Worm (Caenorhabditis elegans): Measurements from ENCODE around the gene srbc-29.

DNA sequence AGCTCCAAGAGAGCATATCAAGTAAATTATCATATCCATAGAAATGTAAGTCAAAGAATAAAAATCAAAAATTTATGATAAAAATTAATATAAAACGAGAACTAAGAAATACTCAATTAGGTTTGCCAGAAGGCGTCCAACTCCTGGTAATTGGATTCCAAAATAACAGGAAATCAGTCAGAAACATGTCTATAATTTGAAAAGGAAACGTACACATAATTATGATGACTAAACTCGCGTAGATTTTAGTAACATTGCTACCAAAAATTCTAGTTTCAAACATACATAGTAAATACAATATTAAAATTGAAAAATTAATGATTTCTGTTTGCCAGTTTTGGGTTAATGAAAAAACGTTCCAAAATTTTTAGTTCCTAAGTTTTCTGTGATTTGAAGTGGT is 14.0 kb upstream of the srbc-29 start, which contains the start of gene srbc-33:
- no peak for TF ChIP-seq ccch-3 (GFP tag; optimal IDR thresholded peaks at IDR 0.05)
- TF ChIP-seq repo-1 (tag; optimal IDR thresholded peaks at IDR 0.05), result no peak
- TF ChIP-seq rec-8 (tag; optimal IDR thresholded peaks at IDR 0.05), result no peak
- TF ChIP-seq lin-40 (tag; optimal IDR thresholded peaks at IDR 0.05), result no peak
- TF ChIP-seq hlh-26 (GFP tag; conservative IDR thresholded peaks at IDR 0.05), result no peak
- no peak for TF ChIP-seq sea-2 (GFP tag; IDR thresholded peaks at IDR 0.05)
- TF ChIP-seq nfya-1 (tag; optimal IDR thresholded peaks at IDR 0.05; ENCODE audit: borderline replicate concordance, insufficient read depth), result no peak
- TF ChIP-seq B0035.1 (tag; optimal IDR thresholded peaks at IDR 0.05), result no peak
- TF ChIP-seq F23B12.7 (tag; optimal IDR thresholded peaks at IDR 0.05; ENCODE audit: insufficient read depth), result no peak
- no peak for TF ChIP-seq lag-1 (GFP tag; IDR thresholded peaks at IDR 0.05)
- no peak for TF ChIP-seq ztf-22 (GFP tag; optimal IDR thresholded peaks at IDR 0.05)

Data from whole organism, young adult.